Fruit fly (Drosophila melanogaster): ENCODE measurements around the gene CG12061.
A peak's percentile ranks its signal among the peaks of the same experiment; 100 is the strongest.

Gene CG12061

dm6 chrX:23010651-23011050, 25.2 kb upstream of the CG12061 start (continued):
- peak; percentile 20 for TF ChIP-seq CG4820 (GFP tag; optimal IDR thresholded peaks at IDR 0.05)
- TF ChIP-seq CG12219 (GFP tag; optimal IDR thresholded peaks at IDR 0.05), result no peak
- TF ChIP-seq CoRest (tag; optimal IDR thresholded peaks at IDR 0.05), result peak; percentile 40
- peak; percentile 54; the same call in 1 of the 2 replicates for TF ChIP-seq Rfx (GFP tag; IDR thresholded peaks at IDR 0.05)
- TF ChIP-seq CG31224 (GFP tag; IDR thresholded peaks at IDR 0.05), result peak; percentile 41; the same call in 1 of the 2 replicates
- peak; percentile 68 for TF ChIP-seq exex (tag; optimal IDR thresholded peaks at IDR 0.05)
- peak; percentile 49 for TF ChIP-seq CG9932 (GFP tag; IDR thresholded peaks at IDR 0.05)
- 0 out of 2 replicates have a peak, but pooled peaks have one; percentile 10 for TF ChIP-seq E2f2 (GFP tag; IDR thresholded peaks at IDR 0.05)
- peak; percentile 5 for TF ChIP-seq Chrac-16 (GFP tag; optimal IDR thresholded peaks at IDR 0.05)
- peak; percentile 43; the same call in 1 of the 3 replicates for TF ChIP-seq Dbx (GFP tag; IDR thresholded peaks at IDR 0.05)
- TF ChIP-seq Ets65A (GFP tag), result peak; percentile 63
- TF ChIP-seq CG10543 (GFP tag; optimal IDR thresholded peaks at IDR 0.05), result peak; percentile 62
- TF ChIP-seq chif (GFP tag; optimal IDR thresholded peaks at IDR 0.05), result peak in 1 of 2 experiments; percentile 7
- peak; percentile 71 for TF ChIP-seq lab (GFP tag; optimal IDR thresholded peaks at IDR 0.05)
- peak; percentile 32; the same call in 1 of the 2 replicates for TF ChIP-seq sisA (GFP tag; IDR thresholded peaks at IDR 0.05)
- peak; percentile 5 for TF ChIP-seq nmo (GFP tag; optimal IDR thresholded peaks at IDR 0.05)
- no peak for TF ChIP-seq sqz (GFP tag; optimal IDR thresholded peaks at IDR 0.05)
- TF ChIP-seq CG2678 (tag; optimal IDR thresholded peaks at IDR 0.05), result peak; percentile 54
- TF ChIP-seq sd (tag; optimal IDR thresholded peaks at IDR 0.05), result peak; percentile 0
- TF ChIP-seq CG17385 (GFP tag; optimal IDR thresholded peaks at IDR 0.05), result peak; percentile 25
- 0 out of 3 replicates have a peak, but pooled peaks have one; percentile 25 for TF ChIP-seq ci (GFP tag; IDR thresholded peaks at IDR 0.05)
- no peak for TF ChIP-seq Doc3 (GFP tag; IDR thresholded peaks at IDR 0.05; ENCODE audit: partially characterized antibody)
- TF ChIP-seq CG42726 (GFP tag; IDR thresholded peaks at IDR 0.05; ENCODE audit: partially characterized antibody), result no peak
- peak; percentile 1 for TF ChIP-seq eyg (GFP tag; optimal IDR thresholded peaks at IDR 0.05)
- peak; percentile 95 for TF ChIP-seq grau (tag; optimal IDR thresholded peaks at IDR 0.05)
- TF ChIP-seq CG8924 (tag; optimal IDR thresholded peaks at IDR 0.05), result peak; percentile 9
- TF ChIP-seq CG4707 (GFP tag; optimal IDR thresholded peaks at IDR 0.05), result no peak
- peak; percentile 19; the same call in 1 of the 3 replicates for TF ChIP-seq CG11695 (GFP tag; IDR thresholded peaks at IDR 0.05)
- no peak for TF ChIP-seq ato (GFP tag; IDR thresholded peaks at IDR 0.05; ENCODE audit: partially characterized antibody)
- 0 out of 2 replicates have a peak, but pooled peaks have one; percentile 4 for TF ChIP-seq CG4730 (GFP tag; IDR thresholded peaks at IDR 0.05)
- no peak for TF ChIP-seq Poxn (GFP tag; IDR thresholded peaks at IDR 0.05)
- TF ChIP-seq CG1603 (tag; optimal IDR thresholded peaks at IDR 0.05), result peak; percentile 46
- peak; percentile 32 for TF ChIP-seq CG11504 (tag; optimal IDR thresholded peaks at IDR 0.05)
- TF ChIP-seq unpg (GFP tag; optimal IDR thresholded peaks at IDR 0.05), result peak; percentile 29
- TF ChIP-seq CG12659 (GFP tag; optimal IDR thresholded peaks at IDR 0.05), result peak; percentile 30
- no peak for TF ChIP-seq tap (tag; optimal IDR thresholded peaks at IDR 0.05)
- 0 out of 2 replicates have a peak, but pooled peaks have one; percentile 11 for TF ChIP-seq Xrp1 (GFP tag; IDR thresholded peaks at IDR 0.05)
- TF ChIP-seq B-H2 (GFP tag; optimal IDR thresholded peaks at IDR 0.05), result peak; percentile 16
- TF ChIP-seq CG2199 (GFP tag; IDR thresholded peaks at IDR 0.05), result 0 out of 3 replicates have a peak, but pooled peaks have one; percentile 55
- peak; percentile 1 for TF ChIP-seq Xbp1 (GFP tag; optimal IDR thresholded peaks at IDR 0.05)
- TF ChIP-seq CG14441 (GFP tag; IDR thresholded peaks at IDR 0.05), result peak; percentile 62
- peak; percentile 2 for TF ChIP-seq Oli (tag; optimal IDR thresholded peaks at IDR 0.05)
- peak; percentile 39 for TF ChIP-seq sug (tag; optimal IDR thresholded peaks at IDR 0.05)
- TF ChIP-seq sc (optimal IDR thresholded peaks at IDR 0.05), result no peak
- no peak for TF ChIP-seq sc (GFP tag; optimal IDR thresholded peaks at IDR 0.05)
- TF ChIP-seq HmgZ (tag; optimal IDR thresholded peaks at IDR 0.05), result peak; percentile 53
- peak; percentile 16 to 75 for TF ChIP-seq Pdp1 (GFP tag; optimal IDR thresholded peaks at IDR 0.05)
- TF ChIP-seq lilli (GFP tag; optimal IDR thresholded peaks at IDR 0.05), result peak; percentile 28
- TF ChIP-seq hkb (optimal IDR thresholded peaks at IDR 0.05), result no peak
- TF ChIP-seq hkb (GFP tag; IDR thresholded peaks at IDR 0.05), result 0 out of 2 replicates have a peak, but pooled peaks have one; percentile 35
